Worm (Caenorhabditis elegans) whole organism, L4/young adult: Measurements from ENCODE around the gene nmgp-1.

Experiments used
- W03F9.2 ChIP-seq: fragments of 150-350 bp; optimal IDR thresholded peaks from 2 replicates; lab custom pipeline; 2014; ENCODE audit warnings: missing biosample characterization, missing genetic modification characterization
- dao-5 ChIP-seq: sonication (generic microtip); optimal IDR thresholded peaks from 2 replicates; lab custom pipeline; 2016; ENCODE audit warnings: missing genotype, missing genetic modification characterization, moderate library complexity, missing compliant biosample characterization
- him-1 ChIP-seq: sonication (generic microtip); optimal IDR thresholded peaks from 2 replicates; lab custom pipeline; 2016; ENCODE audit warnings: missing genotype, missing genetic modification reagents, missing genetic modification characterization, missing compliant biosample characterization

ce11 chrII:6303209-6303740 is 42.6 kb downstream of the nmgp-1 start, which contains the start of gene C29F5.1:
- TF ChIP-seq dao-5 (tag; lab: Kevin White, UChicago) (no peak), W03F9.2 (tag; lab: Kevin White, UChicago) (no peak), him-1 (tag; lab: Kevin White, UChicago) (no peak)
